Worm (Caenorhabditis elegans) whole organism, young adult: ENCODE results near the gene ZK666.11.
A peak's percentile ranks its signal among the peaks of the same experiment; 100 is the strongest.

Experiments used
- B0019.2 ChIP-seq: fragments of 200-800 bp; sonication (Bioruptor generic); conservative IDR thresholded peaks from 2 replicates; pipeline ENCODE4 v1.3.6; 2022; ENCODE audit warnings: missing genetic modification reagents, missing genetic modification characterization, missing compliant biosample characterization
- B0336.3 ChIP-seq: fragments of 200-800 bp; sonication (Bioruptor generic); IDR thresholded peaks from 2 replicates; pipeline ENCODE4 v1.3.6; 2022; ENCODE audit warnings: missing genetic modification characterization, missing compliant biosample characterization
- C06A6.2 ChIP-seq: fragments of 200-800 bp; sonication (Bioruptor generic); conservative IDR thresholded peaks from 2 replicates; pipeline ENCODE4 v1.3.6; 2022; ENCODE audit warnings: missing genetic modification characterization, missing compliant biosample characterization
- F10E7.11 ChIP-seq: sonication (generic microtip); optimal IDR thresholded peaks from 2 replicates; lab custom pipeline; 2017; ENCODE audit warnings: mild to moderate bottlenecking, missing genetic modification characterization, moderate library complexity, missing compliant biosample characterization
- F33H1.4 ChIP-seq: fragments of 200-800 bp; sonication (Bioruptor generic); IDR thresholded peaks from 2 replicates; pipeline ENCODE4 v1.3.6; 2022; ENCODE audit warnings: missing genetic modification reagents, missing genetic modification characterization, missing compliant biosample characterization
- F39B2.1 ChIP-seq: fragments of 200-800 bp; sonication (Bioruptor generic); IDR thresholded peaks from 2 replicates; pipeline ENCODE4 v1.3.6; 2022; ENCODE audit warnings: missing genetic modification reagents, missing genetic modification characterization, missing compliant biosample characterization
- F57A8.1 ChIP-seq: fragments of 200-800 bp; sonication (Bioruptor generic); optimal IDR thresholded peaks from 2 replicates; lab custom pipeline; 2018; ENCODE audit warnings: mild to moderate bottlenecking, missing genetic modification characterization, moderate library complexity, missing compliant biosample characterization
- Y53G8AR.9 ChIP-seq: fragments of 200-800 bp; sonication (Bioruptor generic); conservative IDR thresholded peaks from 2 replicates; pipeline ENCODE4 v1.3.6; 2022; ENCODE audit warnings: missing genetic modification reagents, missing genetic modification characterization, missing compliant biosample characterization
- attf-3 ChIP-seq: fragments of 200-800 bp; sonication (Bioruptor generic); conservative IDR thresholded peaks from 2 replicates; pipeline ENCODE4 v1.3.6; 2022; ENCODE audit warnings: missing genetic modification reagents, missing genetic modification characterization, missing compliant biosample characterization
- attf-5 ChIP-seq: fragments of 200-800 bp; sonication (Bioruptor generic); optimal IDR thresholded peaks from 2 replicates; lab custom pipeline; 2018; ENCODE audit warnings: mild to moderate bottlenecking, missing genetic modification characterization, missing compliant biosample characterization
- bed-1 ChIP-seq: fragments of 200-800 bp; sonication (Bioruptor generic); IDR thresholded peaks from 2 replicates; pipeline ENCODE4 v1.3.6; 2022; ENCODE audit warnings: missing genetic modification reagents, missing genetic modification characterization, missing compliant biosample characterization
- ccch-3 ChIP-seq: fragments of 200-800 bp; sonication (Bioruptor generic); optimal IDR thresholded peaks from 2 replicates; lab custom pipeline; 2018; ENCODE audit warnings: mild to moderate bottlenecking, missing genetic modification characterization, missing compliant biosample characterization
- cebp-1 ChIP-seq, 2 experiments: fragments of 200-800 bp in 1 of 2; sonication (Bioruptor generic) in 1 of 2; sonication (generic microtip) in 1 of 2; IDR thresholded peaks in 1 of 2; optimal IDR thresholded peaks in 1 of 2; 2 replicates each; pipeline versions ENCODE4 v1.3.6 to Lab custom; 2017 to 2022; ENCODE audit warnings: missing compliant biosample characterization in 2 of 2, missing genetic modification characterization in 2 of 2, mild to moderate bottlenecking in 1 of 2, missing genetic modification reagents in 1 of 2, moderate library complexity in 1 of 2
- cebp-2 ChIP-seq: fragments of 200-800 bp; sonication (Bioruptor generic); IDR thresholded peaks from 2 replicates; pipeline ENCODE4 v1.3.6; 2022; ENCODE audit warnings: missing genetic modification characterization, missing compliant biosample characterization
- chd-7 ChIP-seq: sonication (generic microtip); optimal IDR thresholded peaks from 2 replicates; lab custom pipeline; 2016; ENCODE audit warnings: mild to moderate bottlenecking, missing genetic modification characterization, moderate library complexity, missing compliant biosample characterization
- dox-1 ChIP-seq: fragments of 200-800 bp; sonication (Bioruptor generic); IDR thresholded peaks from 2 replicates; pipeline ENCODE4 v1.3.6; 2022; ENCODE audit warnings: missing genetic modification reagents, missing genetic modification characterization, missing compliant biosample characterization
- efl-1 ChIP-seq: fragments of 150-350 bp; optimal IDR thresholded peaks from 2 replicates; lab custom pipeline; 2014; ENCODE audit warnings: missing biosample characterization, missing genetic modification reagents, missing genetic modification characterization
- egrh-3 ChIP-seq: fragments of 200-800 bp; sonication (Bioruptor generic); IDR thresholded peaks from 2 replicates; pipeline ENCODE4 v1.3.6; 2022; ENCODE audit warnings: missing genetic modification reagents, missing genetic modification characterization, missing compliant biosample characterization
- hlh-26 ChIP-seq: fragments of 200-800 bp; sonication (Bioruptor generic); conservative IDR thresholded peaks from 2 replicates; pipeline ENCODE4 v1.3.6; 2022; ENCODE audit warnings: missing genetic modification reagents, missing genetic modification characterization, missing compliant biosample characterization
- hmg-1.2 ChIP-seq: fragments of 200-800 bp; sonication (Bioruptor generic); IDR thresholded peaks from 2 replicates; pipeline ENCODE4 v1.3.6; 2022; ENCODE audit warnings: missing genetic modification reagents, missing genetic modification characterization, missing compliant biosample characterization
- hrde-1 ChIP-seq: sonication (generic microtip); optimal IDR thresholded peaks from 2 replicates; lab custom pipeline; 2016; ENCODE audit warnings: missing genetic modification characterization, mild to moderate bottlenecking, missing compliant biosample characterization, moderate library complexity, missing genotype, missing genetic modification reagents, borderline replicate concordance
- lin-26 ChIP-seq: fragments of 200-800 bp; sonication (Bioruptor generic); IDR thresholded peaks from 2 replicates; pipeline ENCODE4 v1.3.6; 2022; ENCODE audit warnings: missing genetic modification reagents, missing genetic modification characterization, missing compliant biosample characterization
- lin-40 ChIP-seq: sonication (generic microtip); optimal IDR thresholded peaks from 2 replicates; lab custom pipeline; 2016; ENCODE audit warnings: missing genetic modification characterization, mild to moderate bottlenecking, missing compliant biosample characterization, missing genotype, missing genetic modification reagents
- lin-54 ChIP-seq: fragments of 200-800 bp; sonication (Bioruptor generic); optimal IDR thresholded peaks from 2 replicates; lab custom pipeline; 2018; ENCODE audit warnings: mild to moderate bottlenecking, missing genetic modification characterization, missing compliant biosample characterization
- lir-1 ChIP-seq: fragments of 200-800 bp; sonication (Bioruptor generic); conservative IDR thresholded peaks from 2 replicates; pipeline ENCODE4 v1.3.6; 2022; ENCODE audit warnings: missing genetic modification reagents, missing genetic modification characterization, missing compliant biosample characterization
- madf-6 ChIP-seq: fragments of 200-800 bp; sonication (Bioruptor generic); IDR thresholded peaks from 2 replicates; pipeline ENCODE4 v1.3.6; 2022; ENCODE audit warnings: missing genetic modification reagents, missing genetic modification characterization, missing compliant biosample characterization
- mcd-1 ChIP-seq: fragments of 200-800 bp; sonication (Bioruptor generic); IDR thresholded peaks from 2 replicates; pipeline ENCODE4 v1.3.6; 2022; ENCODE audit warnings: missing genetic modification reagents, missing genetic modification characterization, missing compliant biosample characterization
- nhr-27 ChIP-seq: fragments of 200-800 bp; sonication (Bioruptor generic); optimal IDR thresholded peaks from 2 replicates; lab custom pipeline; 2018; ENCODE audit warnings: mild to moderate bottlenecking, missing genetic modification characterization, moderate library complexity, missing compliant biosample characterization
- nhr-80 ChIP-seq: sonication (generic microtip); optimal IDR thresholded peaks from 2 replicates; lab custom pipeline; 2016; ENCODE audit warnings: missing genetic modification characterization, missing compliant biosample characterization
- nhr-90 ChIP-seq: sonication (generic microtip); optimal IDR thresholded peaks from 2 replicates; lab custom pipeline; 2016; ENCODE audit warnings: missing genotype, mild to moderate bottlenecking, missing genetic modification characterization, missing compliant biosample characterization
- pha-4 ChIP-seq: fragments of 150-350 bp; sonication (generic microtip); optimal IDR thresholded peaks from 2 replicates; lab custom pipeline; 2014; ENCODE audit warnings: missing biosample characterization, missing genetic modification reagents, missing genetic modification characterization
- snpc-3.4 ChIP-seq: sonication (generic microtip); optimal IDR thresholded peaks from 2 replicates; lab custom pipeline; 2017; ENCODE audit warnings: missing genetic modification characterization, mild to moderate bottlenecking, missing compliant biosample characterization, antibody characterized with exemption, moderate library complexity, missing genotype, missing genetic modification reagents
- zfh-2 ChIP-seq: fragments of 200-800 bp; sonication (Bioruptor generic); conservative IDR thresholded peaks from 2 replicates; pipeline ENCODE4 v1.3.6; 2022; ENCODE audit warnings: missing genetic modification reagents, missing genetic modification characterization, missing compliant biosample characterization
- zim-3 ChIP-seq: sonication (generic microtip); optimal IDR thresholded peaks from 2 replicates; lab custom pipeline; 2017; ENCODE audit warnings: mild to moderate bottlenecking, missing genetic modification characterization, moderate library complexity, missing compliant biosample characterization
- ztf-25 ChIP-seq: fragments of 200-800 bp; sonication (Bioruptor generic); IDR thresholded peaks from 2 replicates; pipeline ENCODE4 v1.3.6; 2022; ENCODE audit warnings: missing genetic modification reagents, missing genetic modification characterization, missing compliant biosample characterization

ZK666.11 gene

DNA sequence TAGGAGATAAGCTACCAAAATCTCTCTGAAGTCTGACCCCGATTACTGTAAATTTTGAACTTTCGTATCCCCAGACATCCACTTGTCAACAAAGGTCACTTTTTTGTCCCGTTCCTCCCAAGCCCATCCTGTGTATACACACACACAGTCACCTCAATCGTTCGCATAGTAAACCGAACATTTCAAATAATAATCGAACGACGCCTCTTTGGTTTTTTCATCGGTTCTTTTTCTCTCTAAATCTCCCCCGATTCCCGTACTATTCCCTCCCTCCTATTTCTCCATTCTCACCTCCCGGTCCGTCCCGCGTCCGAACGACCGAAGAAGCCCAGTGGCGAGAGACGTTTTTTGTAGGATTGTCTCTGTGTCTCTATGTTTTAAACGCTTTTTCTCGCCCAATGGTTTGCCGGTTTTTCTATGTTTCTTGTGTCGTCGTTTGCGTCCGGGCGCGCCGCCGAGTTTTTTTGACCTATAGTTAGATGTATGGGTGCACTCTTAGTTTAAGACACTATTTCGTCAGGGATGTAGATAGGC is 47.0 kb downstream of the ZK666.11 start:
- peak; percentile 23 for TF ChIP-seq nhr-80 (tag; lab: Kevin White, UChicago)
- TF ChIP-seq bed-1 (GFP tag; lab: Robert Waterston, UW), result no peak
- TF ChIP-seq B0336.3 (GFP tag; lab: Robert Waterston, UW), result no peak
- no peak for TF ChIP-seq pha-4 (tag; lab: Kevin White, UChicago)
- 0 out of 2 replicates have a peak, but pooled peaks have one; percentile 33 for TF ChIP-seq lin-26
- TF ChIP-seq dox-1 (GFP tag; lab: Robert Waterston, UW), result 0 out of 2 replicates have a peak, but pooled peaks have one; percentile 42
- TF ChIP-seq nhr-27, result no peak
- peak; percentile 26 for TF ChIP-seq efl-1
- TF ChIP-seq F39B2.1 (GFP tag; lab: Robert Waterston, UW), result no peak
- TF ChIP-seq zfh-2 (GFP tag; lab: Robert Waterston, UW), result peak; percentile 89
- TF ChIP-seq attf-5 (GFP tag; lab: Kevin White, UChicago), result peak; percentile 2
- TF ChIP-seq lir-1 (GFP tag; lab: Robert Waterston, UW), result no peak
- TF ChIP-seq hmg-1.2 (GFP tag; lab: Robert Waterston, UW), result peak; percentile 43; the same call in 1 of the 2 replicates
- no peak for TF ChIP-seq Y53G8AR.9
- TF ChIP-seq attf-3 (GFP tag; lab: Robert Waterston, UW), result no peak
- TF ChIP-seq cebp-1 (GFP tag; IDR thresholded peaks at IDR 0.05; lab: Robert Waterston, UW), result no peak
- peak; percentile 2 for TF ChIP-seq cebp-1 (tag; optimal IDR thresholded peaks at IDR 0.05; lab: Kevin White, UChicago)
- no peak for TF ChIP-seq F10E7.11

DNA sequence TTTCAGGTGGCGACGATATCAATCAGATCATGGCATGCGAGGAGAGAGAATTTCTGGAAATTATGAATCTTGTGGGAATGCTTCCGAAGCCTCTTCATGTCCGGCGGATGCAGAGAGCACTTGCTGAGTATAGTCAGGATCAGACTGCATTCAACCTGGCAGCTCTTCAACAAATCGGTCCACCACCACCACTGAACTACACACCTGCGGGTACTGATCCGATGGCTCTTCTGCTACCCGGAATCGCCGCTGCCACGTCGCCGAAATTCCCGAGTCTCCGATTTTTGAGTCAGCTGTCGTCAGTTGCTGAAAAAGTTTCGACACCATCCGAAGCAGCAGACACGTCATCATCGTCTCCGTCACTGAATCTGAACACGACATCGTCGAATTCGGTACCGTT is 48.6 kb downstream of the ZK666.11 start:
- no peak for TF ChIP-seq F33H1.4 (GFP tag; lab: Robert Waterston, UW)
- TF ChIP-seq cebp-2 (GFP tag; lab: Robert Waterston, UW), result 0 out of 2 replicates have a peak, but pooled peaks have one; percentile 51
- TF ChIP-seq zfh-2 (GFP tag; lab: Robert Waterston, UW), result peak; percentile 58; the same call in 1 of the 2 replicates

- TF ChIP-seq Y53G8AR.9, result no peak
- no peak for TF ChIP-seq ztf-25 (GFP tag; lab: Robert Waterston, UW)
- no peak for TF ChIP-seq lin-40 (tag; lab: Kevin White, UChicago)
- no peak for TF ChIP-seq hrde-1
- no peak for TF ChIP-seq C06A6.2 (GFP tag; lab: Robert Waterston, UW)
- TF ChIP-seq zfh-2 (GFP tag; lab: Robert Waterston, UW), result peak; percentile 71
- no peak for TF ChIP-seq F57A8.1 (GFP tag; lab: Kevin White, UChicago)
- TF ChIP-seq F33H1.4 (GFP tag; lab: Robert Waterston, UW), result no peak
- TF ChIP-seq nhr-80 (tag; lab: Kevin White, UChicago), result no peak
- TF ChIP-seq egrh-3 (GFP tag; lab: Robert Waterston, UW), result peak; percentile 52; the same call in 1 of the 2 replicates
- peak; percentile 11 for TF ChIP-seq chd-7 (tag; lab: Kevin White, UChicago)
- no peak for TF ChIP-seq B0019.2
- TF ChIP-seq snpc-3.4 (tag; lab: Kevin White, UChicago), result no peak
- TF ChIP-seq hlh-26 (GFP tag; lab: Robert Waterston, UW), result no peak
- TF ChIP-seq ccch-3 (GFP tag; lab: Kevin White, UChicago), result no peak
- TF ChIP-seq F39B2.1 (GFP tag; lab: Robert Waterston, UW), result no peak
- no peak for TF ChIP-seq mcd-1
- no peak for TF ChIP-seq madf-6
- no peak for TF ChIP-seq zim-3 (tag; lab: Kevin White, UChicago)
- no peak for TF ChIP-seq lin-54 (GFP tag; lab: Kevin White, UChicago)
- TF ChIP-seq nhr-90, result no peak
These were observed 49.3 kb downstream of the ZK666.11 start for ce11 chrII:10531604-10532003.
